Worm (Caenorhabditis elegans) whole organism, midembryonic: ENCODE measurements around the gene clec-66.

Experiments
- T22C8.4 ChIP-seq: fragments of 200-800 bp; sonication (Bioruptor generic); IDR thresholded peaks from 2 replicates; pipeline ENCODE4 v1.3.6; 2022; ENCODE audit warnings: missing genetic modification characterization, missing compliant biosample characterization
- cog-1 ChIP-seq: sonication (generic microtip); optimal IDR thresholded peaks from 2 replicates; lab custom pipeline; 2016; ENCODE audit warnings: missing genetic modification characterization, missing compliant biosample characterization
- flt-1 ChIP-seq: fragments of 200-800 bp; sonication (Bioruptor generic); IDR thresholded peaks from 2 replicates; pipeline ENCODE4 v1.3.6; 2022; ENCODE audit warnings: missing genetic modification characterization, missing compliant biosample characterization
- ref-1 ChIP-seq: fragments of 200-800 bp; sonication (Bioruptor generic); conservative IDR thresholded peaks from 2 replicates; pipeline ENCODE4 v1.3.6; 2022; ENCODE audit warnings: missing genetic modification reagents, missing genetic modification characterization, missing compliant biosample characterization
- tab-1 ChIP-seq: fragments of 200-800 bp; sonication (Bioruptor generic); IDR thresholded peaks from 2 replicates; pipeline ENCODE4 v1.3.6; 2022; ENCODE audit warnings: missing genetic modification characterization, missing compliant biosample characterization
- ztf-23 ChIP-seq: fragments of 200-800 bp; sonication (Bioruptor generic); IDR thresholded peaks from 2 replicates; pipeline ENCODE4 v1.3.6; 2022; ENCODE audit warnings: missing genetic modification reagents, missing genetic modification characterization, missing compliant biosample characterization

DNA sequence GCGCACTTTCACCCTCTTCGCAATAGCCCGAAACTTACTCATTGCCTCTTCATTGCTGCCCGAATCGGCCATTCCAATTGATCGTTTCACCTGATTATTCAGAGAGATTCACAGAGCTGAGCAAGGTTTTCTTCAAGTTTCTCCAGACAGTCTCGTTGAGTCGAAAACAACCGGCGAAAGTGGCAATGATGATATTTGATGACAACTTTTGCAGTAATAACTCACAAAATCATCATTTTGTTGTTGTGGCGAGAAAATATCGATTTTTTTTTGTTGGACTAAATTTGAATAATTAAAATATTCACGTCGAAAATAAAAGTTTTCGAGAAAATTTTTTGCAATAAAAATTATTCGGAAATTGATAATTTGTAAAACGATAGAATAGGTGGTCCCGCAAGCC is 38.6 kb upstream of the clec-66 start, which contains the start of gene snf-5:
- TF ChIP-seq cog-1 (tag; lab: Kevin White, UChicago) (no peak), ref-1 (GFP tag; lab: Robert Waterston, UW) (no peak), flt-1 (GFP tag; lab: Robert Waterston, UW) (no peak), ztf-23 (no peak), T22C8.4 (GFP tag; lab: Robert Waterston, UW) (no peak), tab-1 (GFP tag; lab: Robert Waterston, UW) (no peak)
